Worm (Caenorhabditis elegans) whole organism, young adult: ENCODE results near the gene C01C10.2.

Source experiments
- cebp-1 ChIP-seq, 2 experiments: fragments of 200-800 bp in 1 of 2; sonication (Bioruptor generic) in 1 of 2; sonication (generic microtip) in 1 of 2; IDR thresholded peaks in 1 of 2; optimal IDR thresholded peaks in 1 of 2; 2 replicates each; pipeline versions ENCODE4 v1.3.6 to Lab custom; 2017 to 2022; ENCODE audit warnings: missing compliant biosample characterization in 2 of 2, missing genetic modification characterization in 2 of 2, mild to moderate bottlenecking in 1 of 2, missing genetic modification reagents in 1 of 2, moderate library complexity in 1 of 2
- pha-4 ChIP-seq: fragments of 150-350 bp; sonication (generic microtip); optimal IDR thresholded peaks from 2 replicates; lab custom pipeline; 2014; ENCODE audit warnings: missing biosample characterization, missing genetic modification reagents, missing genetic modification characterization
- snpc-4 ChIP-seq, 5 experiments: fragments of 150-350 bp in 1 of 5; sonication (generic microtip) in 4 of 5; optimal IDR thresholded peaks; 2 replicates each; lab custom pipeline; 2014 to 2018; ENCODE audit warnings: missing genetic modification characterization in 5 of 5, missing biosample characterization in 3 of 5, antibody characterized with exemption in 2 of 5, mild to moderate bottlenecking in 2 of 5, missing compliant biosample characterization in 2 of 5, missing genotype in 2 of 5, moderate library complexity in 2 of 5, missing genetic modification reagents in 1 of 5
- unc-62 ChIP-seq: fragments of 150-350 bp; optimal IDR thresholded peaks from 2 replicates; lab custom pipeline; 2014; ENCODE audit warnings: missing biosample characterization, missing genetic modification reagents, missing genetic modification characterization

DNA sequence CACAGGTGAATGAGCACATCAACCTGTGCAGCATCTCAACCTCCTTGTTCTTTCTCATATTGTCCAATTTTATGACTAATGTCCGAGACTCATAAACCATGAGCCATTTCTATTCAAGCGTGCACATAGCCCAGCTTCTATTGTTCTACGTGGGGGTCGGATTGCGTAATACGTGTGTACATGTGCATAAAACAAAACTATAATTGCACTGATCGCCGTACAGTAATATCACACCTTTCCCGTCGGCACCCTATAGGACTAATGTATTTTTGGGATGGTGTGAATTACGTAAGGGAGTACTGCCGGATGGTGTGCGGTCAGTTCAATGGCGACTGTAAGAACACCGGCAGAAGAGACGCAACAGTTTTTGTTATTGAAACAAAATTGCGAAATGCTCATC lies 32.0 kb upstream of the C01C10.2 start:
- no peak for TF ChIP-seq unc-62
- no peak for TF ChIP-seq cebp-1 (GFP tag; IDR thresholded peaks at IDR 0.05; lab: Robert Waterston, UW)
- no peak for TF ChIP-seq cebp-1 (tag; optimal IDR thresholded peaks at IDR 0.05; lab: Kevin White, UChicago)
- TF ChIP-seq snpc-4 (GFP tag; optimal IDR thresholded peaks at IDR 0.05; lab: Kevin White, UChicago) = no peak
- TF ChIP-seq snpc-4 (tag; optimal IDR thresholded peaks at IDR 0.05; lab: Kevin White, UChicago) = no peak
- TF ChIP-seq pha-4 (tag; lab: Kevin White, UChicago) = no peak
